Worm (Caenorhabditis elegans) whole organism, L4/young adult: ENCODE results near the gene C36B7.6.

Experiments
- W03F9.2 ChIP-seq: fragments of 150-350 bp; optimal IDR thresholded peaks from 2 replicates; lab custom pipeline; 2014; ENCODE audit warnings: missing biosample characterization, missing genetic modification characterization
- him-1 ChIP-seq: sonication (generic microtip); optimal IDR thresholded peaks from 2 replicates; lab custom pipeline; 2016; ENCODE audit warnings: missing genotype, missing genetic modification reagents, missing genetic modification characterization, missing compliant biosample characterization

DNA sequence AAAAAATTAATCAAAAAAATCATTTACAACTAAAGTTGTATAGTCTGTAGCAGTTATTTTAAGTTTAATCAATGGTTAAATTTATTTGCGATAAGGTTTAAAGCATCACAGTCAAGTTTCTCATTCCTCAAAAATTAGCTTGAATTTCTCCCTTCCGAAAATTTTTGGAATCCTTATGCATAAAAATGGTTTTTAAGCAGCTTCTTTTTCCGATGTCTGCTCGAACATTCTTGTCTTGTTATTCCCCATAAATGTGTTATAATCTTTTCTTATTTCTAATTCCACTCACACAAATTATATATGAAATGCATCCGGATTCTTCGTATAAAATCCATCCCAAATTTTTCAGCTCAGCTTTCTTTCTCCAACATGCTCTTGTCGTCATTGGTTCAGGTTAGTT lies 1.3 kb upstream of the C36B7.6 start, which contains the start of gene C36B7.3:
- no peak for TF ChIP-seq W03F9.2
- no peak for TF ChIP-seq him-1
